Worm (Caenorhabditis elegans) whole organism, L3 larva: Measurements from ENCODE around the gene rab-39.

Experiments
- aly-2 ChIP-seq: fragments of 150-350 bp; optimal IDR thresholded peaks from 2 replicates; lab custom pipeline; 2014; ENCODE audit warnings: missing biosample characterization, missing genetic modification characterization
- ama-1 ChIP-seq: fragments of 150-350 bp; optimal IDR thresholded peaks from 2 replicates; lab custom pipeline; 2018
- ceh-82 ChIP-seq: fragments of 150-350 bp; optimal IDR thresholded peaks from 2 replicates; lab custom pipeline; 2014; ENCODE audit warnings: missing biosample characterization, missing genetic modification characterization
- egl-5 ChIP-seq: fragments of 150-350 bp; optimal IDR thresholded peaks from 2 replicates; lab custom pipeline; 2017; ENCODE audit warnings: missing biosample characterization, missing genetic modification reagents, missing genetic modification characterization, inconsistent platforms
- eor-1 ChIP-seq, 2 experiments: fragments of 150-350 bp; optimal IDR thresholded peaks; 2 replicates each; lab custom pipeline; 2014 to 2018; ENCODE audit warnings: missing biosample characterization in 2 of 2, missing genetic modification characterization in 2 of 2
- mdl-1 ChIP-seq: fragments of 150-350 bp; optimal IDR thresholded peaks from 2 replicates; lab custom pipeline; 2014; ENCODE audit warnings: missing biosample characterization, missing genetic modification characterization
- nhr-67 ChIP-seq: fragments of 150-350 bp; optimal IDR thresholded peaks from 2 replicates; lab custom pipeline; 2014; ENCODE audit warnings: missing biosample characterization, missing genetic modification characterization
- snpc-4 ChIP-seq: fragments of 150-350 bp; optimal IDR thresholded peaks from 2 replicates; lab custom pipeline; 2014; ENCODE audit warnings: missing biosample characterization, missing genetic modification characterization
- unc-62 ChIP-seq: fragments of 150-350 bp; sonication (generic microtip); optimal IDR thresholded peaks from 4 replicates; lab custom pipeline; 2014; ENCODE audit warnings: missing biosample characterization, missing genetic modification reagents, missing genetic modification characterization
- ztf-4 ChIP-seq: fragments of 150-350 bp; optimal IDR thresholded peaks from 2 replicates; lab custom pipeline; 2014; ENCODE audit warnings: missing biosample characterization, missing genetic modification characterization

DNA sequence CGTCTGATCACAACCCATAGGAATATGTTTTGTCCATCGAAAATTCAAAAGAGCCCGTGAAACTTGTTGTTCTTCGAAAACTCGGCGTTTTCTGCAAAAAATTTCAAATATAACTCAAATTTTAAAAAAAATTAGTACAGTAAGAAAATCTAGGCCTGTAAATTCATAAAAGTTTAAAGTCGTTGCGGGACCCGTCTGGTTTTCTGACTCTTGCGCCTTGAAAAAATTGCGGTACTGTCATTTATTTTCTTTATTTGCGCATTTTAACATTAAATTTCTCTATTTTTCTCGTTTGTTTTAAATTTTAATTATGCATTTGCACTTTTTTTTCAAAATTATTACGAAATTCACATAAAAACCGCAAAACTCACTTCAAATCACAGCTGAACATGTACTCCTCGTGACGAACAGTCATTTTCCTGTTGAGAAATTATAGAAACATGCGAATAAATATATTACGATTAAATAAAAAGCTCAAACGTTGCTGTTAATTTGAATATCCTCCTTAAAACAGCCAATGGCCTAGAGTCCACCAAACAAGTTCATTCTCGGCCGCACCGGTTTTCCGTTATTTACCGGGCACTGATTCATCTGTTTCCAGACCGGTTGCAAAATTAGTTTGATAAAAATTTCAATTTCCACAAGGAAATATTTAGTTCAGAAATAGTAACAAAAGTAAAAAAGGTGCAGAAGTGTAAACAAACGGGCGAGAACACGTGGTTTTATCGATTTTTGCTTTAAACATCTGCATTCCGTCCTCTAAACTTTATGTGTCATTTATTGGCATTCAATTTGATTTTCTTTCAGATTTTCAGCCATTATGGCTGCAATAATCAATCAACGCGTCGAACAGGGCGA, 3.4 kb downstream of the rab-39 start, which contains the start of the genes csa-1 and wdfy-2:
- TF ChIP-seq nhr-67 (no peak), aly-2 (no peak), snpc-4 (tag; lab: Kevin White, UChicago) (no peak), egl-5 (tag; lab: Kevin White, UChicago) (no peak), unc-62 (GFP tag; lab: Kevin White, UChicago) (no peak), eor-1 (tag; optimal IDR thresholded peaks at IDR 0.05; lab: Kevin White, UChicago) (no peak), ztf-4 (no peak), ceh-82 (no peak), mdl-1 (tag; lab: Kevin White, UChicago) (no peak), ama-1 (lab: Kevin White, UChicago) (no peak)
